Fruit fly (Drosophila melanogaster) whole organism, wandering third instar larva: ENCODE measurements around the gene gcm.

Experiments used
- Abd-B ChIP-seq: fragments of >200 bp; optimal IDR thresholded peaks from 2 replicates; lab custom pipeline; 2017; ENCODE audit warnings: missing biosample characterization, missing genetic modification characterization
- CG32264 ChIP-seq: fragments of 200-800 bp; sonication (Bioruptor generic); optimal IDR thresholded peaks from 2 replicates; lab custom pipeline; 2016; ENCODE audit warnings: missing biosample characterization, missing genetic modification characterization
- CrebA ChIP-seq: fragments of 200-800 bp; sonication (Bioruptor generic); optimal IDR thresholded peaks from 2 replicates; lab custom pipeline; 2016; ENCODE audit warnings: missing biosample characterization, mild to moderate bottlenecking, missing genetic modification characterization, borderline replicate concordance
- Dif ChIP-seq: fragments of 200-275, 200-300 bp; sonication (Bioruptor generic); optimal IDR thresholded peaks from 2 replicates; lab custom pipeline; 2018; ENCODE audit warnings: missing biosample characterization, missing genetic modification characterization; ENCODE audit not compliant: partially characterized antibody
- HLH106 ChIP-seq: fragments of 200-800 bp; optimal IDR thresholded peaks from 3 replicates; lab custom pipeline; 2019; ENCODE audit warnings: missing biosample characterization, mild to moderate bottlenecking, missing genetic modification characterization, moderate library complexity
- Hr78 ChIP-seq: fragments of >200 bp; optimal IDR thresholded peaks from 2 replicates; lab custom pipeline; 2017; ENCODE audit warnings: missing biosample characterization, missing genetic modification characterization
- Hr83 ChIP-seq: fragments of 200-300 bp; sonication (Bioruptor generic); optimal IDR thresholded peaks from 2 replicates; lab custom pipeline; 2016; ENCODE audit warnings: missing biosample characterization, mild to moderate bottlenecking, missing genetic modification characterization, moderate library complexity; ENCODE audit not compliant: poor library complexity, severe bottlenecking
- Jra ChIP-seq: sonication (Bioruptor generic); optimal IDR thresholded peaks from 2 replicates; lab custom pipeline; 2016; ENCODE audit warnings: missing biosample characterization, missing genetic modification characterization
- Mio ChIP-seq: sonication (Bioruptor generic); optimal IDR thresholded peaks from 2 replicates; lab custom pipeline; 2016; ENCODE audit warnings: missing biosample characterization, missing genetic modification characterization
- Myc ChIP-seq: fragments of >200 bp; optimal IDR thresholded peaks from 2 replicates; lab custom pipeline; 2017
- N ChIP-seq: fragments of >200 bp; optimal IDR thresholded peaks from 2 replicates; lab custom pipeline; 2018; ENCODE audit warnings: missing biosample characterization, missing external identifiers, missing genetic modification characterization
- OdsH ChIP-seq: fragments of 200-800 bp; sonication (Bioruptor generic); optimal IDR thresholded peaks from 2 replicates; lab custom pipeline; 2016; ENCODE audit warnings: missing biosample characterization, mild to moderate bottlenecking, missing genetic modification characterization
- Rel ChIP-seq, 2 experiments: fragments of 200-800 bp; sonication (Bioruptor generic) in 1 of 2; optimal IDR thresholded peaks; 2 replicates in 1 of 2; 3 replicates in 1 of 2; lab custom pipeline; 2016 to 2019; ENCODE audit warnings: mild to moderate bottlenecking in 2 of 2, missing biosample characterization in 2 of 2, missing genetic modification characterization in 2 of 2, moderate library complexity in 1 of 2
- Sp1 ChIP-seq: fragments of 200-800 bp; sonication (Bioruptor generic); optimal IDR thresholded peaks from 3 replicates; lab custom pipeline; 2019; ENCODE audit warnings: missing biosample characterization, mild to moderate bottlenecking, missing genetic modification characterization, moderate library complexity
- Vsx2 ChIP-seq: fragments of 200-300, 225-300 bp; sonication (Bioruptor generic); optimal IDR thresholded peaks from 2 replicates; lab custom pipeline; 2018; ENCODE audit warnings: missing biosample characterization, missing genetic modification characterization; ENCODE audit not compliant: partially characterized antibody
- br ChIP-seq: fragments of 200-800 bp; sonication (Bioruptor generic); optimal IDR thresholded peaks from 2 replicates; lab custom pipeline; 2016; ENCODE audit warnings: missing biosample characterization, missing genetic modification characterization
- brk ChIP-seq: fragments of 200-800 bp; sonication (Bioruptor generic); optimal IDR thresholded peaks from 2 replicates; lab custom pipeline; 2016; ENCODE audit warnings: missing biosample characterization, mild to moderate bottlenecking, missing genetic modification characterization
- dl ChIP-seq, 2 experiments: fragments of 175-275, 200-275 bp in 1 of 2; fragments of 200-275 bp in 1 of 2; sonication (Bioruptor generic); optimal IDR thresholded peaks; lab custom pipeline; 2018; ENCODE audit warnings: mild to moderate bottlenecking in 2 of 2, missing biosample characterization in 2 of 2, missing genetic modification characterization in 2 of 2, moderate library complexity in 2 of 2; ENCODE audit not compliant: partially characterized antibody in 2 of 2, insufficient read depth in 1 of 2
- dmrt93B ChIP-seq: fragments of 200-800 bp; sonication (Bioruptor generic); optimal IDR thresholded peaks from 2 replicates; lab custom pipeline; 2018; ENCODE audit warnings: missing biosample characterization, mild to moderate bottlenecking, missing genetic modification characterization
- ey ChIP-seq: fragments of 200-800 bp; sonication (Bioruptor generic); optimal IDR thresholded peaks from 2 replicates; lab custom pipeline; 2016; ENCODE audit warnings: missing biosample characterization, missing genetic modification characterization
- foxo ChIP-seq, 2 experiments: fragments of 200-800 bp; sonication (Bioruptor generic); optimal IDR thresholded peaks; 2 replicates in 1 of 2; 3 replicates in 1 of 2; lab custom pipeline; 2016 to 2017; ENCODE audit warnings: missing biosample characterization in 2 of 2, missing genetic modification characterization in 2 of 2
- h ChIP-seq: fragments of 200-800 bp; sonication (Bioruptor generic); optimal IDR thresholded peaks from 3 replicates; lab custom pipeline; 2016; ENCODE audit warnings: missing biosample characterization, mild to moderate bottlenecking, missing genetic modification characterization
- lola ChIP-seq: fragments of >200 bp; optimal IDR thresholded peaks from 2 replicates; lab custom pipeline; 2017; ENCODE audit warnings: missing biosample characterization, missing genetic modification characterization
- pan ChIP-seq: fragments of >200 bp; optimal IDR thresholded peaks from 2 replicates; lab custom pipeline; 2017
- psq ChIP-seq: fragments of 200-800 bp; sonication (Bioruptor generic); optimal IDR thresholded peaks from 3 replicates; lab custom pipeline; 2017; ENCODE audit warnings: missing biosample characterization, mild to moderate bottlenecking, missing genetic modification characterization, moderate library complexity
- rgr ChIP-seq: fragments of 200-800 bp; sonication (Bioruptor generic); optimal IDR thresholded peaks from 3 replicates; lab custom pipeline; 2016; ENCODE audit warnings: missing biosample characterization, mild to moderate bottlenecking, missing genetic modification characterization
- sage ChIP-seq: fragments of 200-800 bp; sonication (Bioruptor generic); optimal IDR thresholded peaks from 2 replicates; lab custom pipeline; 2016; ENCODE audit warnings: missing biosample characterization, mild to moderate bottlenecking, missing genetic modification characterization
- sv ChIP-seq: fragments of 200-800 bp; sonication (Bioruptor generic); optimal IDR thresholded peaks from 3 replicates; lab custom pipeline; 2016; ENCODE audit warnings: missing biosample characterization, missing genetic modification characterization
- tai ChIP-seq: sonication (Bioruptor generic); optimal IDR thresholded peaks from 2 replicates; lab custom pipeline; 2016; ENCODE audit warnings: missing biosample characterization, missing genetic modification characterization
- usp ChIP-seq: fragments of >200 bp; optimal IDR thresholded peaks from 2 replicates; lab custom pipeline; 2017; ENCODE audit warnings: missing biosample characterization, missing genetic modification characterization
- woc ChIP-seq: sonication (Bioruptor generic); optimal IDR thresholded peaks from 2 replicates; lab custom pipeline; 2016; ENCODE audit warnings: missing biosample characterization, mild to moderate bottlenecking, missing genetic modification characterization

Gene gcm

dm6 chr2L:9567398-9567856, 14.1 kb downstream of the gcm start (continued):
- TF ChIP-seq Hr83 (GFP tag; lab: Kevin White, UChicago) (peak; percentile 88), pan (no peak), lola (GFP tag; lab: Kevin White, UChicago) (no peak)

- TF ChIP-seq CrebA (GFP tag; lab: Kevin White, UChicago) (no peak), Dif (GFP tag; lab: Kevin White, UChicago) (no peak), dl (GFP tag; optimal IDR thresholded peaks at IDR 0.05; lab: Kevin White, UChicago; ENCODE audit: insufficient read depth in 1 of 2, partially characterized antibody in 2 of 2) (no peak), psq (GFP tag; lab: Kevin White, UChicago) (no peak), brk (GFP tag; lab: Kevin White, UChicago) (no peak), h (GFP tag; lab: Kevin White, UChicago) (no peak), OdsH (GFP tag; lab: Kevin White, UChicago) (no peak), Hr78 (GFP tag; lab: Kevin White, UChicago) (no peak), usp (GFP tag; lab: Kevin White, UChicago) (no peak), Rel (GFP tag; optimal IDR thresholded peaks at IDR 0.05; lab: Kevin White, UChicago) (no peak), Rel (tag; optimal IDR thresholded peaks at IDR 0.05; lab: Kevin White, UChicago) (no peak), Vsx2 (no peak), pan (no peak), Jra (GFP tag; lab: Kevin White, UChicago) (no peak)
These were observed 14.9 kb downstream of the gcm start, which contains the start of gene jp for dm6 chr2L:9566656-9567055. TSS of gene jp (minus strand) at chr2L:9566750.

- TF ChIP-seq woc (no peak), h (GFP tag; lab: Kevin White, UChicago) (no peak), Jra (GFP tag; lab: Kevin White, UChicago) (no peak), CrebA (GFP tag; lab: Kevin White, UChicago) (no peak), Abd-B (GFP tag; lab: Kevin White, UChicago) (no peak), usp (GFP tag; lab: Kevin White, UChicago) (no peak), CG32264 (GFP tag; lab: Kevin White, UChicago) (no peak), Vsx2 (no peak), Myc (lab: Kevin White, UChicago) (no peak), lola (GFP tag; lab: Kevin White, UChicago) (no peak), Sp1 (GFP tag; lab: Kevin White, UChicago) (no peak), foxo (GFP tag; optimal IDR thresholded peaks at IDR 0.05; lab: Kevin White, UChicago) (no peak), br (GFP tag; lab: Kevin White, UChicago) (no peak), rgr (no peak), HLH106 (tag; lab: Kevin White, UChicago) (no peak), psq (GFP tag; lab: Kevin White, UChicago) (no peak), sage (no peak)
These were observed 16.2 kb downstream of the gcm start, which contains the start of gene CG46468 for dm6 chr2L:9565387-9565786. TSS of gene CG46468 (minus strand) at chr2L:9565438.

- TF ChIP-seq rgr, result peak; percentile 31
- TF ChIP-seq CrebA (GFP tag; lab: Kevin White, UChicago), result no peak
- peak; percentile 8 for TF ChIP-seq sv
- TF ChIP-seq psq (GFP tag; lab: Kevin White, UChicago), result peak; percentile 1
- TF ChIP-seq h (GFP tag; lab: Kevin White, UChicago), result peak; percentile 40
- TF ChIP-seq foxo (GFP tag; optimal IDR thresholded peaks at IDR 0.05; lab: Kevin White, UChicago), result peak in 1 of 2 experiments; percentile 43
- no peak for TF ChIP-seq Sp1 (GFP tag; lab: Kevin White, UChicago)
- no peak for TF ChIP-seq Mio (GFP tag; lab: Kevin White, UChicago)
- no peak for TF ChIP-seq Vsx2
- TF ChIP-seq HLH106 (tag; lab: Kevin White, UChicago), result peak; percentile 48
- no peak for TF ChIP-seq tai (GFP tag; lab: Kevin White, UChicago)
- TF ChIP-seq br (GFP tag; lab: Kevin White, UChicago), result no peak
- no peak for TF ChIP-seq sage
- TF ChIP-seq N, result no peak
- peak; percentile 19 for TF ChIP-seq ey (GFP tag; lab: Kevin White, UChicago)
These were observed 17.0 kb downstream of the gcm start for dm6 chr2L:9564527-9564926.

- TF ChIP-seq Jra (GFP tag; lab: Kevin White, UChicago) (no peak), CrebA (GFP tag; lab: Kevin White, UChicago) (no peak), Abd-B (GFP tag; lab: Kevin White, UChicago) (no peak), Rel (GFP tag; optimal IDR thresholded peaks at IDR 0.05; lab: Kevin White, UChicago) (no peak), Rel (tag; optimal IDR thresholded peaks at IDR 0.05; lab: Kevin White, UChicago) (no peak), sv (no peak), Sp1 (GFP tag; lab: Kevin White, UChicago) (no peak), sage (no peak), dmrt93B (no peak)
These were observed 18.8 kb downstream of the gcm start for dm6 chr2L:9562713-9563112.
